Fruit fly (Drosophila melanogaster): ENCODE results near the gene CG8852.

dm6 chr2L:3475948-3476347 lies 49.0 kb upstream of the CG8852 start:
- TF ChIP-seq CG8478 (optimal IDR thresholded peaks at IDR 0.05) (no peak), CTCF (optimal IDR thresholded peaks at IDR 0.05) (no peak)
